Fruit fly (Drosophila melanogaster) whole organism, embryonic: ENCODE results near the gene CG10445.

ENCODE experiments used
- Abd-B ChIP-seq: fragments of 200-800 bp; sonication (Bioruptor generic); optimal IDR thresholded peaks from 2 replicates; lab custom pipeline; 2018; ENCODE audit warnings: missing biosample characterization, mild to moderate bottlenecking, missing genetic modification characterization, moderate library complexity
- Asciz ChIP-seq: fragments of 200-800 bp; sonication (Bioruptor generic); optimal IDR thresholded peaks from 2 replicates; lab custom pipeline; 2017; ENCODE audit warnings: missing biosample characterization, mild to moderate bottlenecking, missing genetic modification characterization, missing genetic modification reagents
- CG1024 ChIP-seq: fragments of 200-800 bp; sonication (Bioruptor generic); IDR thresholded peaks from 2 replicates; pipeline ENCODE4 v1.3.6; 2022; ENCODE audit warnings: missing biosample characterization, missing genetic modification characterization
- CG11504 ChIP-seq: fragments of 200-800 bp; sonication (Bioruptor generic); optimal IDR thresholded peaks from 3 replicates; lab custom pipeline; 2019; ENCODE audit warnings: missing biosample characterization, mild to moderate bottlenecking, missing genetic modification characterization, moderate library complexity
- CG13123 ChIP-seq: fragments of 200-800 bp; sonication (Bioruptor generic); optimal IDR thresholded peaks from 2 replicates; lab custom pipeline; 2016; ENCODE audit warnings: missing biosample characterization, missing genetic modification characterization
- CG15696 ChIP-seq: fragments of 200-800 bp; sonication (Bioruptor generic); optimal IDR thresholded peaks from 2 replicates; lab custom pipeline; 2019; ENCODE audit warnings: missing biosample characterization, mild to moderate bottlenecking, missing genetic modification characterization, moderate library complexity
- CG16815 ChIP-seq: fragments of 200-800 bp; sonication (Bioruptor generic); optimal IDR thresholded peaks from 3 replicates; lab custom pipeline; 2017; ENCODE audit warnings: missing biosample characterization, mild to moderate bottlenecking, missing genetic modification characterization
- CG2199 ChIP-seq: fragments of 200-800 bp; sonication (Bioruptor generic); IDR thresholded peaks from 3 replicates; pipeline ENCODE4 v1.3.6; 2022; ENCODE audit warnings: missing biosample characterization, missing genetic modification characterization
- CG3726 ChIP-seq: fragments of 200-800 bp; sonication (Bioruptor generic); IDR thresholded peaks from 3 replicates; pipeline ENCODE4, ENCODE4 v1.3.6; 2022; ENCODE audit warnings: missing biosample characterization, missing genetic modification characterization
- CG42726 ChIP-seq: fragments of 200-800 bp; sonication (Bioruptor generic); IDR thresholded peaks from 2 replicates; pipeline ENCODE4 v1.3.6; 2022; ENCODE audit warnings: missing biosample characterization, missing genetic modification characterization; ENCODE audit not compliant: partially characterized antibody
- CG5180 ChIP-seq: fragments of 200-800 bp; sonication (Bioruptor generic); optimal IDR thresholded peaks from 3 replicates; lab custom pipeline; 2017; ENCODE audit warnings: missing biosample characterization, missing genetic modification characterization, mild to moderate bottlenecking, moderate library complexity, missing genetic modification reagents
- CG7745 ChIP-seq: fragments of 200-800 bp; sonication (Bioruptor generic); optimal IDR thresholded peaks from 2 replicates; lab custom pipeline; 2018; ENCODE audit warnings: missing biosample characterization, mild to moderate bottlenecking, missing genetic modification characterization, moderate library complexity
- CG7963 ChIP-seq: fragments of 200-800 bp; sonication (Bioruptor generic); IDR thresholded peaks from 3 replicates; pipeline ENCODE4 v1.3.6; 2022; ENCODE audit warnings: missing biosample characterization, missing genetic modification characterization; ENCODE audit not compliant: partially characterized antibody
- Camta ChIP-seq: fragments of 200-800 bp; sonication (Bioruptor generic); optimal IDR thresholded peaks from 2 replicates; lab custom pipeline; 2016; ENCODE audit warnings: missing biosample characterization, missing genetic modification characterization
- Deaf1 ChIP-seq: fragments of 200-800 bp; optimal IDR thresholded peaks from 3 replicates; lab custom pipeline; 2019; ENCODE audit warnings: missing biosample characterization, mild to moderate bottlenecking, missing genetic modification characterization, moderate library complexity
- Dfd ChIP-seq, 2 experiments: fragments of >200 bp; optimal IDR thresholded peaks; 2 replicates each; lab custom pipeline; 2017; ENCODE audit warnings: missing biosample characterization in 2 of 2, missing genetic modification characterization in 2 of 2
- Drgx ChIP-seq: fragments of 200-800 bp; sonication (Bioruptor generic); IDR thresholded peaks from 2 replicates; pipeline ENCODE4 v1.3.6; 2022; ENCODE audit warnings: missing biosample characterization, missing genetic modification characterization
- Elba2 ChIP-seq: fragments of 200-800 bp; sonication (Bioruptor generic); optimal IDR thresholded peaks from 3 replicates; lab custom pipeline; 2016; ENCODE audit warnings: missing biosample characterization, missing genetic modification characterization
- Med ChIP-seq: fragments of 200-800 bp; sonication (Bioruptor generic); peaks from one replicate; lab custom pipeline; 2016; ENCODE audit warnings: missing biosample characterization, missing genetic modification characterization, mild to moderate bottlenecking, inconsistent platforms, moderate library complexity
- NFAT ChIP-seq: fragments of 200-800 bp; sonication (Bioruptor generic); IDR thresholded peaks from 2 replicates; pipeline ENCODE4 v1.3.6; 2022; ENCODE audit warnings: missing biosample characterization, missing genetic modification characterization
- Pdp1 ChIP-seq, 2 experiments: fragments of 200-800 bp; sonication (Bioruptor generic); optimal IDR thresholded peaks; 3 replicates each; lab custom pipeline; 2016; ENCODE audit warnings: missing biosample characterization in 2 of 2, missing genetic modification characterization in 2 of 2, mild to moderate bottlenecking in 1 of 2, moderate library complexity in 1 of 2
- Sox100B ChIP-seq: fragments of 200-800 bp; sonication (Bioruptor generic); optimal IDR thresholded peaks from 3 replicates; lab custom pipeline; 2018; ENCODE audit warnings: missing biosample characterization, mild to moderate bottlenecking, missing genetic modification characterization
- Trl ChIP-seq, 3 experiments: fragments of >200 bp in 2 of 3; fragments of 200-800 bp in 1 of 3; sonication (Bioruptor generic) in 1 of 3; optimal IDR thresholded peaks; 2 replicates in 1 of 3; 3 replicates in 2 of 3; lab custom pipeline; 2016 to 2017; ENCODE audit warnings: missing biosample characterization in 1 of 3, missing genetic modification characterization in 1 of 3
- Xrp1 ChIP-seq: fragments of 200-800 bp; sonication (Bioruptor generic); IDR thresholded peaks from 2 replicates; pipeline ENCODE4 v1.3.6; 2022; ENCODE audit warnings: missing biosample characterization, missing genetic modification characterization
- chinmo ChIP-seq: fragments of 200-800 bp; sonication (Bioruptor generic); IDR thresholded peaks from 4 replicates; pipeline ENCODE4 v1.3.6; 2022; ENCODE audit warnings: missing biosample characterization, missing genetic modification characterization; ENCODE audit not compliant: partially characterized antibody
- exex ChIP-seq: fragments of 200-800 bp; sonication (Bioruptor generic); optimal IDR thresholded peaks from 4 replicates; lab custom pipeline; 2018; ENCODE audit warnings: missing biosample characterization, mild to moderate bottlenecking, missing genetic modification characterization, moderate library complexity
- fd102C ChIP-seq: fragments of 200-800 bp; sonication (Bioruptor generic); optimal IDR thresholded peaks from 2 replicates; lab custom pipeline; 2018; ENCODE audit warnings: missing biosample characterization, mild to moderate bottlenecking, missing genetic modification characterization, moderate library complexity
- fd96Cb ChIP-seq: fragments of 200-800 bp; sonication (Bioruptor generic); optimal IDR thresholded peaks from 2 replicates; lab custom pipeline; 2018; ENCODE audit warnings: missing biosample characterization, mild to moderate bottlenecking, missing genetic modification characterization, moderate library complexity
- grn ChIP-seq: fragments of 200-800 bp; sonication (Bioruptor generic); optimal IDR thresholded peaks from 3 replicates; lab custom pipeline; 2017; ENCODE audit warnings: missing biosample characterization, missing genetic modification characterization
- kay ChIP-seq: fragments of 200-800 bp; sonication (Bioruptor generic); optimal IDR thresholded peaks from 2 replicates; lab custom pipeline; 2016; ENCODE audit warnings: missing biosample characterization, missing genetic modification characterization
- knrl ChIP-seq: fragments of 200-800 bp; sonication (Bioruptor generic); IDR thresholded peaks from 3 replicates; pipeline ENCODE4 v1.3.6; 2022; ENCODE audit warnings: missing biosample characterization, missing genetic modification characterization; ENCODE audit not compliant: partially characterized antibody
- lab ChIP-seq: fragments of 200-800 bp; sonication (Bioruptor generic); optimal IDR thresholded peaks from 3 replicates; lab custom pipeline; 2017; ENCODE audit warnings: missing biosample characterization, missing genetic modification characterization, mild to moderate bottlenecking, moderate library complexity, missing genetic modification reagents
- lov ChIP-seq, 2 experiments: fragments of 200-800 bp in 1 of 2; fragments of >200 bp in 1 of 2; sonication (Bioruptor generic) in 1 of 2; IDR thresholded peaks in 1 of 2; optimal IDR thresholded peaks in 1 of 2; 2 replicates in 1 of 2; 3 replicates in 1 of 2; pipeline versions ENCODE4 v1.3.6 to Lab custom; 2017 to 2022; ENCODE audit warnings: missing biosample characterization in 1 of 2, missing genetic modification characterization in 1 of 2
- nerfin-1 ChIP-seq: fragments of 200-800 bp; sonication (Bioruptor generic); optimal IDR thresholded peaks from 3 replicates; lab custom pipeline; 2019; ENCODE audit warnings: missing biosample characterization, mild to moderate bottlenecking, missing genetic modification characterization, moderate library complexity
- nom ChIP-seq: fragments of 200-800 bp; sonication (Bioruptor generic); optimal IDR thresholded peaks from 2 replicates; lab custom pipeline; 2017; ENCODE audit warnings: missing biosample characterization, missing genetic modification characterization, mild to moderate bottlenecking, moderate library complexity, missing genetic modification reagents
- otp ChIP-seq: fragments of 200-800 bp; sonication (Bioruptor generic); IDR thresholded peaks from 3 replicates; pipeline ENCODE4, ENCODE4 v1.3.6; 2022; ENCODE audit warnings: missing biosample characterization, missing genetic modification characterization
- p53 ChIP-seq: fragments of 200-800 bp; sonication (Bioruptor generic); optimal IDR thresholded peaks from 2 replicates; lab custom pipeline; 2016; ENCODE audit warnings: missing biosample characterization, missing genetic modification characterization
- phol ChIP-seq: fragments of 200-800 bp; sonication (Bioruptor generic); optimal IDR thresholded peaks from 3 replicates; lab custom pipeline; 2018; ENCODE audit warnings: missing biosample characterization, mild to moderate bottlenecking, missing genetic modification characterization, moderate library complexity
- scrt ChIP-seq: fragments of 200-800 bp; sonication (Bioruptor generic); optimal IDR thresholded peaks from 2 replicates; lab custom pipeline; 2018; ENCODE audit warnings: missing biosample characterization, mild to moderate bottlenecking, missing genetic modification characterization, moderate library complexity
- sens ChIP-seq: fragments of 200-800 bp; sonication (Bioruptor generic); peaks from one replicate; lab custom pipeline; 2016; ENCODE audit warnings: missing biosample characterization, missing genetic modification characterization
- slbo ChIP-seq: fragments of 200-800 bp; sonication (Bioruptor generic); IDR thresholded peaks from 2 replicates; pipeline ENCODE4 v1.3.6; 2022; ENCODE audit warnings: missing biosample characterization, missing genetic modification characterization
- sna ChIP-seq: fragments of 200-800 bp; sonication (Bioruptor generic); IDR thresholded peaks from 2 replicates; pipeline ENCODE4 v1.3.6; 2022; ENCODE audit warnings: missing biosample characterization, missing genetic modification characterization; ENCODE audit not compliant: partially characterized antibody
- sqz ChIP-seq: fragments of 200-800 bp; sonication (Bioruptor generic); optimal IDR thresholded peaks from 3 replicates; lab custom pipeline; 2018; ENCODE audit warnings: missing biosample characterization, mild to moderate bottlenecking, missing genetic modification characterization
- sr ChIP-seq: fragments of 200-800 bp; sonication (Bioruptor generic); IDR thresholded peaks from 3 replicates; pipeline ENCODE4 v1.3.6; 2022; ENCODE audit warnings: missing biosample characterization, missing genetic modification characterization
- trh ChIP-seq: fragments of 200-800 bp; sonication (Bioruptor generic); optimal IDR thresholded peaks from 2 replicates; lab custom pipeline; 2016; ENCODE audit warnings: missing biosample characterization, missing genetic modification characterization
- usp ChIP-seq: fragments of >200 bp; optimal IDR thresholded peaks from 2 replicates; lab custom pipeline; 2017; ENCODE audit warnings: missing biosample characterization, missing genetic modification characterization
- zfh1 ChIP-seq: fragments of 200-800 bp; sonication (Bioruptor generic); IDR thresholded peaks from 3 replicates; pipeline ENCODE4 v1.3.6; 2022; ENCODE audit warnings: missing biosample characterization, missing genetic modification characterization

Gene CG10445

DNA sequence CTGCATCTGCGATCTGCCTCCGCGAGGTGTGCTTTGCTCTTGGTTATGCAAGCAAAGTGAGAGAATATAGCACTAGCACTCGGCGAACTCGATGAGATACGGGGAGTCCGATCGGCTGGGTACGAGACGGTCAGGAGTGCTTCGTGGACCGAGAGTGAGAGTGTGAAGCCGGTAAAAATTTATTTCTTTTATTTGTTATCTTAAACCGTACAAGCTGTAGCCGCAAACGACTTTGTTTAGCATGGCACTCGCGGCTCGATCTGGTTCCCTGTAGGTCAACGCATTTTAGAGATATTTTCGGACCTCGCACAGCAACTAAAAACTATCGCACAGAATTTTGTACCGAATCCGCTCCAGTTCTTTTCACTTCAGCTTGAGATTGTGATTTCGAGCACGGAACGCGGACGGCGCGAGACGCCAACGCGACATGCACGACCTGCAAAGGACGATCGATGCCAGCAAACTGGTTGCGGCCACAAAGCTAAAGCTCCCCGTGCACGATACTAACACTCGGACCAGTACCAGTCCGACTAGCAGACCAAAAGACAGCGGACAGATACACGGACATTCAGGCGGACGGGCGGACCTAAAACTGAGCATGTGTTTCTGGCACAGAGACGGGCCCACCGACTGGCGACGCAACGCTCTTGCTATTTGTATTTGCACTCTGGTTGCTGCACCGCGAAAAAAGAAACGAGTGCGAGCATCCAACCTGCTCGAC is 46.6 kb upstream of the CG10445 start:
- TF ChIP-seq sqz (GFP tag; lab: Kevin White, UChicago) (no peak), Dfd (GFP tag; optimal IDR thresholded peaks at IDR 0.05; lab: Kevin White, UChicago) (no peak), CG7745 (tag; lab: Kevin White, UChicago) (no peak), nom (GFP tag; lab: Kevin White, UChicago) (peak; percentile 27), trh (GFP tag; lab: Kevin White, UChicago) (no peak), Trl (optimal IDR thresholded peaks at IDR 0.05; lab: Kevin White, UChicago) (peak in 1 of 2 experiments; percentile 5), Trl (GFP tag; optimal IDR thresholded peaks at IDR 0.05; lab: Kevin White, UChicago) (no peak), Elba2 (GFP tag; lab: Kevin White, UChicago) (no peak), Deaf1 (peak; percentile 49), Pdp1 (GFP tag; optimal IDR thresholded peaks at IDR 0.05; lab: Kevin White, UChicago) (peak in 1 of 2 experiments; percentile 30), otp (0 out of 3 replicates have a peak, but pooled peaks have one; percentile 8), Camta (GFP tag; lab: Kevin White, UChicago) (no peak), CG1024 (no peak), zfh1 (GFP tag; lab: Robert Waterston, UW) (no peak), CG42726 (0 out of 2 replicates have a peak, but pooled peaks have one; percentile 7), phol (no peak), Drgx (GFP tag; lab: Robert Waterston, UW) (peak; percentile 48), CG3726 (GFP tag; lab: Robert Waterston, UW) (no peak), fd102C (GFP tag; lab: Kevin White, UChicago) (no peak), CG7963 (GFP tag; lab: Robert Waterston, UW) (no peak), sens (GFP tag; lab: Kevin White, UChicago) (no peak), CG5180 (peak; percentile 56), usp (GFP tag; lab: Kevin White, UChicago) (no peak), slbo (GFP tag; lab: Robert Waterston, UW) (no peak), Med (GFP tag; lab: Kevin White, UChicago) (peak; percentile 36), sr (GFP tag; lab: Robert Waterston, UW) (no peak), knrl (0 out of 3 replicates have a peak, but pooled peaks have one; percentile 9)

DNA sequence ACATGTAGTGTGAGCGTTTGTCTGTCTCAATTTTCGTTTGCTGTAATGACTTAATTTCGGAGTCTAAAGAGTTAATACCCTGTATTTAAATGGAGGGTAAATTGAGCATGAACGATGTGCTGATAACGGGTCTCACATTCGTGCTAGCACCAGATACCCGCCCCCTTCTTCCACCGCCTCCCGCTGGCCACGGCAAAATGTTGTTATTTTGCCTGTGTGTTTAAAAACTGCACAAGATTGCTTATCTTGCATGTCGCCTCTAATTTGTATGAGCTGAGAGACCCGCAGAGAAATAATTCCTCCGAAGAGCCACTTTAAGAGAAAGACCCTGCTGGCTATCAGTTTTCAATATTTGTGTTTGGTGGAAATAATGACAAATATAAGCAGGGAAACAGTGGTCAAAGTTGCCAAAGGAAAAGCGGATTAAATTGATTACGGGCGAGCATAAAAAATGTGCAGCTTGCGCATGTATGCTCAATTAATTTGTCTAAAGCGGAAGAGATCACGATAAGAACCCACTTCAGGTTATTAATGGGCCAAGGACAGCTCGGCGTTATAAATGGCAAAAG is 44.7 kb upstream of the CG10445 start:
- no peak for TF ChIP-seq Sox100B (GFP tag; lab: Kevin White, UChicago)
- TF ChIP-seq Drgx (GFP tag; lab: Robert Waterston, UW) = 0 out of 2 replicates have a peak, but pooled peaks have one; percentile 24
- peak; percentile 3 for TF ChIP-seq nerfin-1 (tag; lab: Kevin White, UChicago)
- peak; percentile 24 for TF ChIP-seq kay (GFP tag; lab: Kevin White, UChicago)
- TF ChIP-seq CG11504 (tag; lab: Kevin White, UChicago) = peak; percentile 82
- TF ChIP-seq sna (GFP tag; lab: Robert Waterston, UW) = no peak
- TF ChIP-seq CG16815 (GFP tag; lab: Kevin White, UChicago) = no peak
- TF ChIP-seq lab (GFP tag; lab: Kevin White, UChicago) = peak; percentile 27
- no peak for TF ChIP-seq CG13123 (GFP tag; lab: Kevin White, UChicago)
- TF ChIP-seq fd96Cb = no peak
- TF ChIP-seq lov (optimal IDR thresholded peaks at IDR 0.05; lab: Kevin White, UChicago) = no peak
- no peak for TF ChIP-seq lov (GFP tag; IDR thresholded peaks at IDR 0.05; lab: Robert Waterston, UW)
- peak; percentile 13 for TF ChIP-seq CG15696 (tag; lab: Kevin White, UChicago)
- TF ChIP-seq CG2199 = 0 out of 3 replicates have a peak, but pooled peaks have one; percentile 69
- no peak for TF ChIP-seq NFAT (GFP tag; lab: Robert Waterston, UW)
- TF ChIP-seq scrt (GFP tag; lab: Kevin White, UChicago) = no peak
- peak; percentile 69 for TF ChIP-seq exex (tag; lab: Kevin White, UChicago)
- no peak for TF ChIP-seq Xrp1
- TF ChIP-seq chinmo (GFP tag; lab: Robert Waterston, UW) = peak; percentile 67; the same call in 1 of the 4 replicates
- TF ChIP-seq p53 (GFP tag; lab: Kevin White, UChicago) = no peak
- TF ChIP-seq grn (GFP tag; lab: Kevin White, UChicago) = peak; percentile 69
- no peak for TF ChIP-seq Abd-B (GFP tag; lab: Kevin White, UChicago)
- peak; percentile 15 for TF ChIP-seq Asciz (GFP tag; lab: Kevin White, UChicago)
